Worm (Caenorhabditis elegans) whole organism, L2 larva: ENCODE measurements around the gene Y59A8B.8.

ENCODE experiments used
- F13H6.1 ChIP-seq: sonication (generic microtip); optimal IDR thresholded peaks from 2 replicates; lab custom pipeline; 2016; ENCODE audit warnings: missing genetic modification characterization, missing compliant biosample characterization
- mdl-1 ChIP-seq, 2 experiments: fragments of 150-350 bp in 1 of 2; sonication (generic microtip) in 1 of 2; optimal IDR thresholded peaks; 2 replicates each; lab custom pipeline; 2017; ENCODE audit warnings: missing biosample characterization in 2 of 2, missing genetic modification characterization in 2 of 2
- nhr-11 ChIP-seq: fragments of 150-350 bp; optimal IDR thresholded peaks from 2 replicates; lab custom pipeline; 2014; ENCODE audit warnings: missing biosample characterization, missing genetic modification characterization
- nhr-12 ChIP-seq: fragments of 150-350 bp; optimal IDR thresholded peaks from 2 replicates; lab custom pipeline; 2014; ENCODE audit warnings: missing biosample characterization, missing genetic modification characterization
- nhr-129 ChIP-seq: fragments of 150-350 bp; optimal IDR thresholded peaks from 2 replicates; lab custom pipeline; 2014; ENCODE audit warnings: missing biosample characterization, missing genetic modification characterization
- nhr-21 ChIP-seq: fragments of 150-350 bp; optimal IDR thresholded peaks from 2 replicates; lab custom pipeline; 2014; ENCODE audit warnings: missing biosample characterization, missing genetic modification characterization
- nhr-23 ChIP-seq: fragments of 150-350 bp; optimal IDR thresholded peaks from 2 replicates; lab custom pipeline; 2014; ENCODE audit warnings: missing biosample characterization, missing genetic modification reagents, missing genetic modification characterization
- peb-1 ChIP-seq: fragments of 150-350 bp; optimal IDR thresholded peaks from 2 replicates; lab custom pipeline; 2014; ENCODE audit warnings: missing biosample characterization, missing genetic modification characterization
- unc-39 ChIP-seq: fragments of 150-350 bp; optimal IDR thresholded peaks from 2 replicates; lab custom pipeline; 2014; ENCODE audit warnings: missing biosample characterization, missing genetic modification characterization
- unc-62 ChIP-seq: fragments of 150-350 bp; optimal IDR thresholded peaks from 2 replicates; lab custom pipeline; 2014; ENCODE audit warnings: missing biosample characterization, missing genetic modification reagents, missing genetic modification characterization
- ztf-1 ChIP-seq: fragments of 200-800 bp; sonication (Bioruptor generic); conservative IDR thresholded peaks from 2 replicates; pipeline ENCODE4 v1.3.6; 2022; ENCODE audit warnings: missing genetic modification characterization, missing compliant biosample characterization
- ztf-11 ChIP-seq: sonication (generic microtip); optimal IDR thresholded peaks from 2 replicates; lab custom pipeline; 2017; ENCODE audit warnings: missing biosample characterization, missing genetic modification characterization

DNA sequence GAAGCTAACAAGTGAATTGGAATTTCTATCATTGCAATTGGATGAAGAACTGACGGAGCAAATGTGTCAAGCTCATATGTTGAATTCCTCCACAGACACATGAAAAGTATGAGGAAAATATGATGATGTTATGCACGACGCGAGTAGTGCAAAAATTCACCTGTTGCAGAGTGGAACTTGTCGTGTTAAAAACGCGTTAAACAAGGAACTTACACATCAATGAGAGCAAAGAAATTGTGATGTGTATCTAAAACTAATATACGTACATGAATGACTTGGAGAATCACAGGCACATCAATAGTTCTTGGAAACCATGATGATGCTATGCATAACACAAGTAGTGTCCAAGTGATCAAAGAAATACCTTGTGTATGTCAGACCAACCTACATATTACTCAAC lies 48.9 kb downstream of the Y59A8B.8 start, which contains the start of gene srh-134:
- TF ChIP-seq nhr-129 (no peak), nhr-23 (no peak), F13H6.1 (no peak), peb-1 (tag; lab: Kevin White, UChicago) (no peak), nhr-21 (tag; lab: Kevin White, UChicago) (no peak), nhr-11 (no peak), mdl-1 (tag; optimal IDR thresholded peaks at IDR 0.05; lab: Kevin White, UChicago) (no peak), unc-39 (tag; lab: Kevin White, UChicago) (no peak), nhr-12 (tag; lab: Kevin White, UChicago) (no peak), unc-62 (GFP tag; lab: Kevin White, UChicago) (no peak), ztf-1 (GFP tag; lab: Robert Waterston, UW) (no peak), ztf-11 (tag; lab: Kevin White, UChicago) (no peak)
